Fruit fly (Drosophila melanogaster): ENCODE results near the gene Ptip.

Ptip gene

DNA sequence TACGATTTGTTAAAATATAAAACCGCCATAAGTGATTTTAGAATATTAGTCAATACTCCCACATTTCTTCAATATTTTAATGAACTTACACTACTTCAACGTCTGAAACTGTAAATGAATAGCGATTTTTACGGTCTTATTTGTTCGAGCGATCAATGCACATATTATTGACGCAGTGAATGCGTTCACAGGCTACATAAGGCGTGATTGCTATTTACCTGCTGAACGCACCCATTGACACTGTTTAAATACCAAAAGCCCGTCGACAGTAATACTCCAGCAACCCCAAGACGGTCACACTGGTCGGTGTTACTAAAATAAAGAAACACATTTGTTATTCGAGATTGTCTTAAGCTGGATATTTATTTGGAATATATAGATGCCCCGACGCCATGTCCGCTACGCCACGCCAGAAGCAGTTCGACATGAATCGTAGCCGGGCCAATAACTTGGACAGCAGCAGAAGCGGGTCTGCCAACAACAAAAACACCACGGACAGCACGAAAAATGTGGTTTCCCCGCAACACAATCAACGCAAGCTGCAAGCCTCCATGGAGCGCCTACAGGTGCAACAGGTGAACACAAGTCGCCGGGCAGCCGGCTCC is 22.1 kb upstream of the Ptip start, which contains the start of gene CG6833 (continued):
- TF ChIP-seq CG14014 (GFP tag; IDR thresholded peaks at IDR 0.05) (peak; percentile 78), CG1024 (GFP tag; IDR thresholded peaks at IDR 0.05) (no peak; the same call in 1 of the 2 replicates), CG2199 (GFP tag; IDR thresholded peaks at IDR 0.05) (peak; percentile 75), CG17359 (tag; optimal IDR thresholded peaks at IDR 0.05) (peak; percentile 55), ttk (GFP tag; IDR thresholded peaks at IDR 0.05) (peak; percentile 69; the same call in 1 of the 2 replicates), D19A (tag; optimal IDR thresholded peaks at IDR 0.05) (peak; percentile 8), Stat92E (GFP tag; optimal IDR thresholded peaks at IDR 0.05) (no peak), sug (tag; optimal IDR thresholded peaks at IDR 0.05) (peak; percentile 69), klu (GFP tag; IDR thresholded peaks at IDR 0.05) (peak; percentile 43; the same call in 1 of the 2 replicates), Jarid2 (GFP tag; optimal IDR thresholded peaks at IDR 0.05) (no peak), NfI (GFP tag; optimal IDR thresholded peaks at IDR 0.05) (peak; percentile 71), fru (optimal IDR thresholded peaks at IDR 0.05) (no peak), nerfin-1 (tag; optimal IDR thresholded peaks at IDR 0.05) (peak; percentile 38), CG7987 (GFP tag; optimal IDR thresholded peaks at IDR 0.05) (peak; percentile 67), CG17612 (GFP tag; IDR thresholded peaks at IDR 0.05) (no peak), ato (GFP tag; IDR thresholded peaks at IDR 0.05; ENCODE audit: partially characterized antibody) (no peak), Pdp1 (GFP tag; optimal IDR thresholded peaks at IDR 0.05) (peak; percentile 72 to 73), Dref (GFP tag; IDR thresholded peaks at IDR 0.05) (peak; percentile 43), lbe (GFP tag; optimal IDR thresholded peaks at IDR 0.05) (no peak), caup (GFP tag; optimal IDR thresholded peaks at IDR 0.05; ENCODE audit: severe bottlenecking) (peak; percentile 70), Hr3 (GFP tag; optimal IDR thresholded peaks at IDR 0.05) (peak; percentile 67), CG2889 (GFP tag; IDR thresholded peaks at IDR 0.05) (peak; percentile 73; the same call in 2 of the 3 replicates), exex (tag; optimal IDR thresholded peaks at IDR 0.05) (no peak), CG10462 (GFP tag; optimal IDR thresholded peaks at IDR 0.05) (no peak), Taf1 (GFP tag; IDR thresholded peaks at IDR 0.05) (peak; percentile 60; the same call in 1 of the 2 replicates), CG12659 (GFP tag; optimal IDR thresholded peaks at IDR 0.05) (peak; percentile 73), Xbp1 (GFP tag; optimal IDR thresholded peaks at IDR 0.05) (peak; percentile 85), Hmx (GFP tag; optimal IDR thresholded peaks at IDR 0.05) (no peak), CG14050 (GFP tag; IDR thresholded peaks at IDR 0.05) (peak; percentile 52; the same call in 2 of the 3 replicates), chinmo (GFP tag; IDR thresholded peaks at IDR 0.05; ENCODE audit: partially characterized antibody) (no peak), TFAM (GFP tag; optimal IDR thresholded peaks at IDR 0.05) (no peak), CG9727 (GFP tag; optimal IDR thresholded peaks at IDR 0.05) (peak; percentile 42), grn (GFP tag; optimal IDR thresholded peaks at IDR 0.05) (no peak), CG2712 (tag; optimal IDR thresholded peaks at IDR 0.05) (peak; percentile 73), NFAT (GFP tag; IDR thresholded peaks at IDR 0.05) (peak; percentile 94), CG5180 (GFP tag; optimal IDR thresholded peaks at IDR 0.05) (no peak), oc (tag; optimal IDR thresholded peaks at IDR 0.05) (no peak), lab (GFP tag; optimal IDR thresholded peaks at IDR 0.05) (peak; percentile 74), CG13624 (GFP tag; optimal IDR thresholded peaks at IDR 0.05) (peak; percentile 70), tgo (GFP tag; IDR thresholded peaks at IDR 0.05) (peak; percentile 72), B-H1 (GFP tag; IDR thresholded peaks at IDR 0.05) (peak; percentile 62; the same call in 2 of the 3 replicates), pho (GFP tag; optimal IDR thresholded peaks at IDR 0.05) (peak; percentile 74), CG10274 (GFP tag; optimal IDR thresholded peaks at IDR 0.05) (peak; percentile 6), CG32772 (GFP tag; IDR thresholded peaks at IDR 0.05) (peak; percentile 60; the same call in 1 of the 2 replicates), unc-4 (GFP tag; IDR thresholded peaks at IDR 0.05; ENCODE audit: partially characterized antibody) (no peak), gcm (GFP tag; optimal IDR thresholded peaks at IDR 0.05) (no peak), az2 (GFP tag; optimal IDR thresholded peaks at IDR 0.05) (peak; percentile 68), CG10543 (GFP tag; optimal IDR thresholded peaks at IDR 0.05) (peak; percentile 43), CG4282 (GFP tag; optimal IDR thresholded peaks at IDR 0.05) (no peak)
